Worm (Caenorhabditis elegans): ENCODE data around the gene emb-1.

Gene emb-1

DNA sequence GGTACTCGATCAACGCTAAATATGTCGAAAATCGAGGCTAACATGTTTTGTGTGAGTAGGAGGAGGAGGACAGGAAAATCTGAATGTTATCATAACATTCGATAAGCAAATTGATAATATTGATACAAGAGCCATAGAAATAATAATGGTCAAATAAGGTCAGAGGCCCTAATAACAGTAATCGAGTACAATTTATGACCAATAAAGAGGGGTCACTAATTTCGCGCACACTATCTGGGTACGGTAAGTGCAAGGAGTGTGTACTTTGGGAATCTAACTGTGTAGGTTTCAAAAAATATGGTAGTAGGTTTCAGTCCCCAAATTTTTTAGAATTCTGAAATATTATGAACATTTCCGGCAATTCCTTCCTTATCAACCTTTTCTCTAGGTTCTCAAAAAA lies 29.7 kb upstream of the emb-1 start:
- TF ChIP-seq mab-5 (tag; optimal IDR thresholded peaks at IDR 0.05) (no peak), nhr-12 (tag; optimal IDR thresholded peaks at IDR 0.05) (no peak), elt-3 (tag; optimal IDR thresholded peaks at IDR 0.05) (no peak), nhr-237 (tag; optimal IDR thresholded peaks at IDR 0.05) (no peak), skn-1 (tag; optimal IDR thresholded peaks at IDR 0.05) (no peak), lin-13 (GFP tag; optimal IDR thresholded peaks at IDR 0.05) (no peak), aly-2 (tag; optimal IDR thresholded peaks at IDR 0.05) (no peak), ceh-82 (tag; optimal IDR thresholded peaks at IDR 0.05) (no peak), R02D3.7 (tag; optimal IDR thresholded peaks at IDR 0.05) (no peak), ama-1 (optimal IDR thresholded peaks at IDR 0.05) (no peak)

- TF ChIP-seq crh-2 (tag; optimal IDR thresholded peaks at IDR 0.05) (no peak), alr-1 (tag; optimal IDR thresholded peaks at IDR 0.05) (no peak), mbf-1 (tag; optimal IDR thresholded peaks at IDR 0.05) (no peak), lsy-2 (tag; optimal IDR thresholded peaks at IDR 0.05) (no peak), nhr-129 (tag; optimal IDR thresholded peaks at IDR 0.05) (peak; percentile 34), aly-2 (tag; optimal IDR thresholded peaks at IDR 0.05) (no peak), unc-39 (tag; optimal IDR thresholded peaks at IDR 0.05) (no peak), sma-9 (GFP tag; optimal IDR thresholded peaks at IDR 0.05) (peak; percentile 0), sma-9 (tag; optimal IDR thresholded peaks at IDR 0.05) (no peak), nhr-6 (tag; optimal IDR thresholded peaks at IDR 0.05) (no peak), peb-1 (tag; optimal IDR thresholded peaks at IDR 0.05) (no peak), ZK546.5 (tag; optimal IDR thresholded peaks at IDR 0.05) (no peak), nhr-77 (tag; optimal IDR thresholded peaks at IDR 0.05) (no peak)
Observed at ce11 chrIII:5144169-5144568, 29.1 kb upstream of the emb-1 start.

DNA sequence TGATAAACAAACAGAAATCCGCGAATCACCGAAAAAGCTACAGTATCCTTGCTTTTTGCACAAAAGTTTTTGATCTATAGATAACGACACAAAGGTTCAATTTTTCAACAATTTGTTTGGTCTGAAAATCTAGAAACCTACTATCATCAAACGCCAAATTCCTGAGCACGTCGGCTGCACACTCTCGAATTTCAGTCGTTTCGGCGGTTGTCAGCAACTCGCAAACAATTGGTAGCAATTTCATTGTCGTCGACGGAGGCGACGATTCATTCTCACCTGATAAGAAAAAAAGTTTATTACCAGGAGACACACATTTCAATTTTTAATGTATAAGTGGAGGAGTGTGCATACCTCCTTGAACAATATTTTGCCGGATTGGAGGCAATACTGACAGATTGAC lies 27.4 kb upstream of the emb-1 start:
- peak; percentile 51 for TF ChIP-seq fos-1 (tag; optimal IDR thresholded peaks at IDR 0.05)
- TF ChIP-seq zag-1 (tag; optimal IDR thresholded peaks at IDR 0.05): no peak

ce11 chrIII:5146749-5147148 lies 26.5 kb upstream of the emb-1 start:
- TF ChIP-seq fos-1 (tag; optimal IDR thresholded peaks at IDR 0.05) (peak; percentile 52), C34F6.9 (tag; optimal IDR thresholded peaks at IDR 0.05) (no peak), crh-2 (tag; optimal IDR thresholded peaks at IDR 0.05) (peak; percentile 5)

DNA sequence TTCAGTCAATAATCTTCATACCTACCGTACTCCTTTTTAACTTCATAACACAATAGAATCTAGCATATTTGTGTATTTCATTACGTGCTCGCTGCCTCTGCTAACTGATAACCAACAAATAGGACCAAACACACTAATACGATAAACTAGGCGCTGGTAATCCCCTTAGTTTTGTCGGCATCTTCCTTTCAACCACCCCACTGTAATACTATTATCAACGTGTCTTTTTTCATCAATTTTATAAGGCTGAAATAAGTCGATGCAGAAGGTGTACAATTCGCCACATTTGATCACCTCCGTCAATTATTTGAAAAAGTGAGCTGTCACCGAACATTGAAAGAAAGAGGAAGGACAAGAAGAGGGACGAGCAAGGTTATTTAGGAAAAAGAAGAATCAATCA lies 25.8 kb upstream of the emb-1 start:
- TF ChIP-seq crh-2 (tag; optimal IDR thresholded peaks at IDR 0.05) (no peak), ztf-4 (tag; optimal IDR thresholded peaks at IDR 0.05) (no peak), sma-9 (GFP tag; optimal IDR thresholded peaks at IDR 0.05) (no peak), sma-9 (tag; optimal IDR thresholded peaks at IDR 0.05) (no peak), ama-1 (optimal IDR thresholded peaks at IDR 0.05) (no peak), ceh-82 (tag; optimal IDR thresholded peaks at IDR 0.05) (no peak), nhr-23 (tag; optimal IDR thresholded peaks at IDR 0.05) (no peak), peb-1 (tag; optimal IDR thresholded peaks at IDR 0.05) (no peak), mbf-1 (tag; optimal IDR thresholded peaks at IDR 0.05) (no peak), lin-39 (tag; optimal IDR thresholded peaks at IDR 0.05) (no peak), R02D3.7 (tag; optimal IDR thresholded peaks at IDR 0.05) (no peak), F13H6.1 (tag; optimal IDR thresholded peaks at IDR 0.05) (no peak), gmeb-1 (tag; optimal IDR thresholded peaks at IDR 0.05) (no peak), sem-4 (tag; optimal IDR thresholded peaks at IDR 0.05) (no peak), zag-1 (tag; optimal IDR thresholded peaks at IDR 0.05) (no peak)

DNA sequence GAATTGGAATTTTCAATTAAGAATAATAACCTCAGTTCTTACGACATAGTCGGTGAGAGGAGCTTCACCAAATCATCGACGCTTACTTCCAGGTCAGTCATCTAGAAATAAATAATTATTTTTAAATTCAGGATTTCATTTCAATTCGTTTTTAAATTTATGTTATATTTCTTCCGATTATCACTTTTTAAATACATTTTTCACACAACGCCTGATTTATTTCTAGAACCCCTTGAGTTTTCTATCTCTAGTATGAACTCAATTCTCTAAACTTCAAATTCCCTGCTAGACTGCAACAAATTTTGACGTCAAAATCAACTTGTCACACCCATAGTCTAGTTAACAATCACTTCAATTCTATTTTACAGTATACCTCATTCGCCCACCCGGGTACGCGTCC lies 23.8 kb upstream of the emb-1 start, which contains the start of gene Y54H5A.2:
TSS of gene Y54H5A.2 (minus strand) at position 101 of the 400 bp plus-strand sequence.
- TF ChIP-seq ZK546.5 (tag; optimal IDR thresholded peaks at IDR 0.05) (no peak), nhr-25 (tag; optimal IDR thresholded peaks at IDR 0.05) (no peak), egl-27 (tag; optimal IDR thresholded peaks at IDR 0.05) (no peak), lin-13 (GFP tag; optimal IDR thresholded peaks at IDR 0.05) (no peak), mdl-1 (tag; optimal IDR thresholded peaks at IDR 0.05) (no peak), gmeb-1 (tag; optimal IDR thresholded peaks at IDR 0.05) (no peak), sma-3 (GFP tag; optimal IDR thresholded peaks at IDR 0.05) (no peak), elt-1 (tag; optimal IDR thresholded peaks at IDR 0.05) (no peak), elt-3 (tag; optimal IDR thresholded peaks at IDR 0.05) (no peak), nhr-237 (tag; optimal IDR thresholded peaks at IDR 0.05) (no peak), crh-2 (tag; optimal IDR thresholded peaks at IDR 0.05) (no peak)

All from whole organism, L2 larva.